Fruit fly (Drosophila melanogaster): ENCODE results near the gene Rpn12R.

dm6 chr3L:15061605-15062004 lies 19.2 kb upstream of the Rpn12R start, which contains the start of gene CG13460:
- TF ChIP-seq CTCF (optimal IDR thresholded peaks at IDR 0.05) (no peak), CG8478 (optimal IDR thresholded peaks at IDR 0.05) (no peak)
